Fruit fly (Drosophila melanogaster) whole organism: ENCODE results near the gene Clic.

Source experiments
- Dll ChIP-seq: fragments of >200 bp; optimal IDR thresholded peaks from 2 replicates; lab custom pipeline; 2017
- EcR ChIP-seq, 2 experiments: fragments of >200 bp; optimal IDR thresholded peaks; 2 replicates each; lab custom pipeline; 2017; ENCODE audit warnings: missing biosample characterization in 2 of 2, missing genetic modification characterization in 2 of 2, missing genetic modification reagents in 2 of 2
- pan ChIP-seq: fragments of >200 bp; optimal IDR thresholded peaks from 2 replicates; lab custom pipeline; 2017
- psq ChIP-seq: fragments of >200 bp; optimal IDR thresholded peaks from 2 replicates; lab custom pipeline; 2017
- usp ChIP-seq: fragments of >200 bp; optimal IDR thresholded peaks from 2 replicates; lab custom pipeline; 2017; ENCODE audit warnings: missing biosample characterization, missing genetic modification characterization, mixed read lengths

- TF ChIP-seq usp (GFP tag; lab: Kevin White, UChicago): no peak
- no peak for TF ChIP-seq pan
- TF ChIP-seq psq (lab: Kevin White, UChicago): no peak
- no peak for TF ChIP-seq Dll (lab: Kevin White, UChicago)
- no peak for TF ChIP-seq EcR (GFP tag; optimal IDR thresholded peaks at IDR 0.05; lab: Kevin White, UChicago)
These were observed 3.3 kb downstream of the Clic start for dm6 chrX:13818841-13819240.
